Fruit fly (Drosophila melanogaster) whole organism, embryonic: ENCODE measurements around the gene THADA.
A peak's percentile ranks its signal among the peaks of the same experiment; 100 is the strongest.

Experiments
- Antp ChIP-seq: fragments of 200-800 bp; sonication (Bioruptor generic); optimal IDR thresholded peaks from 3 replicates; lab custom pipeline; 2016; ENCODE audit warnings: missing biosample characterization, missing genetic modification characterization
- CG10209 ChIP-seq: fragments of 200-800 bp; sonication (Bioruptor generic); optimal IDR thresholded peaks from 3 replicates; lab custom pipeline; 2017; ENCODE audit warnings: missing biosample characterization, mild to moderate bottlenecking, missing genetic modification characterization, missing genetic modification reagents
- CG11723 ChIP-seq: fragments of 200-800 bp; sonication (Bioruptor generic); optimal IDR thresholded peaks from 2 replicates; lab custom pipeline; 2017; ENCODE audit warnings: missing biosample characterization, mild to moderate bottlenecking, missing genetic modification characterization
- CG12071 ChIP-seq: fragments of 200-800 bp; sonication (Bioruptor generic); optimal IDR thresholded peaks from 3 replicates; lab custom pipeline; 2018; ENCODE audit warnings: missing biosample characterization, mild to moderate bottlenecking, missing genetic modification characterization
- CG12391 ChIP-seq: fragments of 200-800 bp; sonication (Bioruptor generic); optimal IDR thresholded peaks from 3 replicates; lab custom pipeline; 2018; ENCODE audit warnings: missing biosample characterization, mild to moderate bottlenecking, missing genetic modification characterization, moderate library complexity
- CG14441 ChIP-seq: fragments of 200-800 bp; sonication (Bioruptor generic); IDR thresholded peaks from 2 replicates; pipeline ENCODE4 v1.3.6; 2022; ENCODE audit warnings: missing biosample characterization, missing genetic modification characterization
- CG18619 ChIP-seq: fragments of 200-800 bp; sonication (Bioruptor generic); optimal IDR thresholded peaks from 3 replicates; lab custom pipeline; 2017; ENCODE audit warnings: missing biosample characterization, mild to moderate bottlenecking, missing genetic modification characterization
- CG2120 ChIP-seq: fragments of 200-800 bp; sonication (Bioruptor generic); optimal IDR thresholded peaks from 3 replicates; lab custom pipeline; 2016; ENCODE audit warnings: missing biosample characterization, missing genetic modification characterization
- CG4360 ChIP-seq: fragments of 200-800 bp; sonication (Bioruptor generic); IDR thresholded peaks from 2 replicates; pipeline ENCODE4 v1.3.6; 2022; ENCODE audit warnings: missing biosample characterization, missing genetic modification characterization
- CG4617 ChIP-seq: fragments of 200-800 bp; sonication (Bioruptor generic); optimal IDR thresholded peaks from 3 replicates; lab custom pipeline; 2016; ENCODE audit warnings: missing biosample characterization, missing genetic modification characterization, borderline replicate concordance
- CG4707 ChIP-seq: fragments of 200-800 bp; sonication (Bioruptor generic); optimal IDR thresholded peaks from 2 replicates; lab custom pipeline; 2018; ENCODE audit warnings: missing biosample characterization, mild to moderate bottlenecking, missing genetic modification characterization, moderate library complexity
- CG4730 ChIP-seq: fragments of 200-800 bp; sonication (Bioruptor generic); IDR thresholded peaks from 2 replicates; pipeline ENCODE4 v1.3.6; 2022; ENCODE audit warnings: missing biosample characterization, missing genetic modification characterization
- CG6683 ChIP-seq: fragments of 200-800 bp; sonication (Bioruptor generic); optimal IDR thresholded peaks from 2 replicates; lab custom pipeline; 2017; ENCODE audit warnings: missing biosample characterization, mild to moderate bottlenecking, missing genetic modification characterization, missing genetic modification reagents
- CG6854 ChIP-seq: fragments of 200-800 bp; sonication (Bioruptor generic); optimal IDR thresholded peaks from 3 replicates; lab custom pipeline; 2017; ENCODE audit warnings: missing biosample characterization, mild to moderate bottlenecking, missing genetic modification characterization
- CG9797 ChIP-seq: fragments of 200-800 bp; sonication (Bioruptor generic); optimal IDR thresholded peaks from 3 replicates; lab custom pipeline; 2018; ENCODE audit warnings: missing biosample characterization, mild to moderate bottlenecking, missing genetic modification characterization
- CoRest ChIP-seq: fragments of 200-800 bp; sonication (Bioruptor generic); optimal IDR thresholded peaks from 3 replicates; lab custom pipeline; 2018; ENCODE audit warnings: missing biosample characterization, mild to moderate bottlenecking, missing genetic modification characterization, moderate library complexity
- Dfd ChIP-seq, 2 experiments: fragments of >200 bp; optimal IDR thresholded peaks; 2 replicates each; lab custom pipeline; 2017; ENCODE audit warnings: missing biosample characterization in 2 of 2, missing genetic modification characterization in 2 of 2
- ERR ChIP-seq: fragments of 200-800 bp; sonication (Bioruptor generic); optimal IDR thresholded peaks from 2 replicates; lab custom pipeline; 2016; ENCODE audit warnings: missing biosample characterization, missing genetic modification characterization
- HLH3B ChIP-seq: fragments of 200-800 bp; sonication (Bioruptor generic); IDR thresholded peaks from 2 replicates; pipeline ENCODE4 v1.3.6; 2022; ENCODE audit warnings: missing biosample characterization, missing genetic modification characterization
- Hr39 ChIP-seq: fragments of >200 bp; optimal IDR thresholded peaks from 2 replicates; lab custom pipeline; 2017
- Hr51 ChIP-seq, 2 experiments: fragments of 200-800 bp; sonication (Bioruptor generic); optimal IDR thresholded peaks; 2 replicates in 1 of 2; 3 replicates in 1 of 2; lab custom pipeline; 2016 to 2018; ENCODE audit warnings: missing biosample characterization in 2 of 2, missing genetic modification characterization in 2 of 2, mild to moderate bottlenecking in 1 of 2, moderate library complexity in 1 of 2
- MESR4 ChIP-seq: fragments of 200-800 bp; sonication (Bioruptor generic); optimal IDR thresholded peaks from 2 replicates; lab custom pipeline; 2018; ENCODE audit warnings: missing biosample characterization, mild to moderate bottlenecking, missing genetic modification characterization, moderate library complexity
- Mad ChIP-seq: fragments of 200-800 bp; sonication (Bioruptor generic); optimal IDR thresholded peaks from 2 replicates; lab custom pipeline; 2016; ENCODE audit warnings: missing biosample characterization, missing genetic modification characterization
- Meics ChIP-seq: fragments of 200-800 bp; sonication (Bioruptor generic); optimal IDR thresholded peaks from 2 replicates; lab custom pipeline; 2017; ENCODE audit warnings: missing biosample characterization, mild to moderate bottlenecking, missing genetic modification characterization
- Sry-δ ChIP-seq: fragments of 200-800 bp; sonication (Bioruptor generic); optimal IDR thresholded peaks from 2 replicates; lab custom pipeline; 2016; ENCODE audit warnings: missing biosample characterization, missing genetic modification characterization
- Ssrp ChIP-seq: fragments of 200-800 bp; sonication (Bioruptor generic); optimal IDR thresholded peaks from 2 replicates; lab custom pipeline; 2018; ENCODE audit warnings: missing biosample characterization, mild to moderate bottlenecking, missing genetic modification characterization, moderate library complexity
- Trl ChIP-seq, 3 experiments: fragments of >200 bp in 2 of 3; fragments of 200-800 bp in 1 of 3; sonication (Bioruptor generic) in 1 of 3; optimal IDR thresholded peaks; 2 replicates in 1 of 3; 3 replicates in 2 of 3; lab custom pipeline; 2016 to 2017; ENCODE audit warnings: missing biosample characterization in 1 of 3, missing genetic modification characterization in 1 of 3
- al ChIP-seq: fragments of 200-800 bp; sonication (Bioruptor generic); IDR thresholded peaks from 2 replicates; pipeline ENCODE4 v1.3.6; 2022; ENCODE audit warnings: missing biosample characterization, missing genetic modification characterization
- ase ChIP-seq: fragments of 200-800 bp; sonication (Bioruptor generic); IDR thresholded peaks from 3 replicates; pipeline ENCODE4 v1.3.6; 2022; ENCODE audit warnings: missing biosample characterization, missing genetic modification characterization
- chn ChIP-seq: fragments of 200-800 bp; sonication (Bioruptor generic); optimal IDR thresholded peaks from 2 replicates; lab custom pipeline; 2016; ENCODE audit warnings: missing biosample characterization, missing genetic modification characterization
- dati ChIP-seq: fragments of 200-800 bp; sonication (Bioruptor generic); IDR thresholded peaks from 2 replicates; pipeline ENCODE4 v1.3.6; 2022; ENCODE audit warnings: missing biosample characterization, missing genetic modification characterization
- dm ChIP-seq: fragments of 200-800 bp; sonication (Bioruptor generic); optimal IDR thresholded peaks from 3 replicates; lab custom pipeline; 2016; ENCODE audit warnings: missing biosample characterization, missing genetic modification characterization
- gcm2 ChIP-seq: fragments of 200-800 bp; sonication (Bioruptor generic); optimal IDR thresholded peaks from 2 replicates; lab custom pipeline; 2016; ENCODE audit warnings: missing biosample characterization, missing genetic modification characterization
- jigr1 ChIP-seq: fragments of 200-800 bp; sonication (Bioruptor generic); IDR thresholded peaks from 3 replicates; pipeline ENCODE4 v1.3.6; 2022; ENCODE audit warnings: missing biosample characterization, missing genetic modification characterization
- nmo ChIP-seq: fragments of 200-800 bp; sonication (Bioruptor generic); optimal IDR thresholded peaks from 2 replicates; lab custom pipeline; 2018; ENCODE audit warnings: missing biosample characterization, mild to moderate bottlenecking, missing genetic modification characterization, moderate library complexity
- pb ChIP-seq: fragments of 200-800 bp; sonication (Bioruptor generic); optimal IDR thresholded peaks from 3 replicates; lab custom pipeline; 2016; ENCODE audit warnings: missing biosample characterization, missing genetic modification characterization
- peb ChIP-seq: fragments of 200-800 bp; sonication (Bioruptor generic); IDR thresholded peaks from 2 replicates; pipeline ENCODE4 v1.3.6; 2022; ENCODE audit warnings: missing biosample characterization, missing genetic modification characterization
- pfk ChIP-seq: fragments of 200-800 bp; sonication (Bioruptor generic); optimal IDR thresholded peaks from 2 replicates; lab custom pipeline; 2018; ENCODE audit warnings: missing biosample characterization, mild to moderate bottlenecking, missing genetic modification characterization, moderate library complexity
- pum ChIP-seq: fragments of 200-800 bp; sonication (Bioruptor generic); optimal IDR thresholded peaks from 2 replicates; lab custom pipeline; 2016; ENCODE audit warnings: missing biosample characterization, missing genetic modification characterization
- rib ChIP-seq: fragments of 200-800 bp; sonication (Bioruptor generic); IDR thresholded peaks from 2 replicates; pipeline ENCODE4 v1.3.6; 2022; ENCODE audit warnings: missing biosample characterization, missing genetic modification characterization
- row ChIP-seq: fragments of 200-800 bp; sonication (Bioruptor generic); IDR thresholded peaks from 3 replicates; pipeline ENCODE4 v1.3.6; 2022; ENCODE audit warnings: missing biosample characterization, missing genetic modification characterization
- sens ChIP-seq: fragments of 200-800 bp; sonication (Bioruptor generic); peaks from one replicate; lab custom pipeline; 2016; ENCODE audit warnings: missing biosample characterization, missing genetic modification characterization
- sima ChIP-seq: fragments of 200-800 bp; sonication (Bioruptor generic); optimal IDR thresholded peaks from 2 replicates; lab custom pipeline; 2016; ENCODE audit warnings: missing biosample characterization, missing genetic modification characterization
- so ChIP-seq: fragments of 200-800 bp; sonication (Bioruptor generic); IDR thresholded peaks from 3 replicates; pipeline ENCODE4 v1.3.6; 2022; ENCODE audit warnings: missing biosample characterization, missing genetic modification characterization
- sqz ChIP-seq: fragments of 200-800 bp; sonication (Bioruptor generic); optimal IDR thresholded peaks from 3 replicates; lab custom pipeline; 2018; ENCODE audit warnings: missing biosample characterization, mild to moderate bottlenecking, missing genetic modification characterization
- ttk ChIP-seq: fragments of 200-800 bp; sonication (Bioruptor generic); IDR thresholded peaks from 2 replicates; pipeline ENCODE4 v2.1.2; 2022; ENCODE audit warnings: missing biosample characterization, missing genetic modification characterization
- usp ChIP-seq: fragments of >200 bp; optimal IDR thresholded peaks from 2 replicates; lab custom pipeline; 2017; ENCODE audit warnings: missing biosample characterization, missing genetic modification characterization
- z ChIP-seq: fragments of 200-800 bp; sonication (Bioruptor generic); IDR thresholded peaks from 3 replicates; pipeline ENCODE4 v1.3.6; 2022; ENCODE audit warnings: missing biosample characterization, missing genetic modification characterization
- zf30C ChIP-seq: fragments of 200-800 bp; sonication (Bioruptor generic); optimal IDR thresholded peaks from 3 replicates; lab custom pipeline; 2018; ENCODE audit warnings: missing biosample characterization, mild to moderate bottlenecking, missing genetic modification characterization
- zfh1 ChIP-seq: fragments of 200-800 bp; sonication (Bioruptor generic); IDR thresholded peaks from 3 replicates; pipeline ENCODE4 v1.3.6; 2022; ENCODE audit warnings: missing biosample characterization, missing genetic modification characterization

Gene THADA

dm6 chrX:19846701-19847383 lies 18.5 kb downstream of the THADA start (continued):
- TF ChIP-seq al (GFP tag; lab: Robert Waterston, UW) (peak; percentile 85), chn (GFP tag; lab: Kevin White, UChicago) (peak; percentile 94), CG4730 (GFP tag; lab: Robert Waterston, UW) (peak; percentile 95), Ssrp (tag; lab: Kevin White, UChicago) (peak; percentile 95), CG4617 (peak; percentile 86), CG11723 (GFP tag; lab: Kevin White, UChicago) (peak; percentile 89), ERR (GFP tag; lab: Kevin White, UChicago) (peak; percentile 88), zf30C (GFP tag; lab: Kevin White, UChicago) (no peak), ase (GFP tag; lab: Robert Waterston, UW) (peak; percentile 91), CG10209 (GFP tag; lab: Kevin White, UChicago) (peak; percentile 94), Dfd (GFP tag; optimal IDR thresholded peaks at IDR 0.05; lab: Kevin White, UChicago) (no peak), dm (peak; percentile 87), Antp (GFP tag; lab: Kevin White, UChicago) (peak; percentile 97), pum (GFP tag; lab: Kevin White, UChicago) (peak; percentile 96), CG2120 (GFP tag; lab: Kevin White, UChicago) (peak; percentile 91), sima (GFP tag; lab: Kevin White, UChicago) (peak; percentile 85), z (peak; percentile 65), pfk (no peak), zfh1 (peak; percentile 96), MESR4 (GFP tag; lab: Kevin White, UChicago) (peak; percentile 48), CG12391 (tag; lab: Kevin White, UChicago) (peak; percentile 94), Sry-δ (peak; percentile 60), CG18619 (GFP tag; lab: Kevin White, UChicago) (peak; percentile 91), CG4360 (peak; percentile 68), sens (GFP tag; lab: Kevin White, UChicago) (peak; percentile 99), CG9797 (peak; percentile 34), jigr1 (peak; percentile 88; the same call in 2 of the 3 replicates), CG12071 (GFP tag; lab: Kevin White, UChicago) (peak; percentile 91), HLH3B (GFP tag; lab: Robert Waterston, UW) (peak; percentile 95), Hr51 (GFP tag; optimal IDR thresholded peaks at IDR 0.05; lab: Kevin White, UChicago) (peak; percentile 92 to 95), sqz (GFP tag; lab: Kevin White, UChicago) (peak; percentile 80), pb (GFP tag; lab: Kevin White, UChicago) (peak; percentile 95), Mad (peak; percentile 95), so (peak; percentile 92; the same call in 2 of the 3 replicates), CG4707 (peak; percentile 87), Meics (peak; percentile 87), nmo (GFP tag; lab: Kevin White, UChicago) (peak; percentile 94), dati (GFP tag; lab: Robert Waterston, UW) (peak; percentile 85), gcm2 (GFP tag; lab: Kevin White, UChicago) (peak; percentile 55), CG6683 (GFP tag; lab: Kevin White, UChicago) (peak; percentile 87), row (GFP tag; lab: Robert Waterston, UW) (peak; percentile 98), rib (GFP tag; lab: Robert Waterston, UW) (peak; percentile 69), usp (GFP tag; lab: Kevin White, UChicago) (no peak), ttk (GFP tag; lab: Robert Waterston, UW) (peak; percentile 95), Trl (optimal IDR thresholded peaks at IDR 0.05; lab: Kevin White, UChicago) (peak; percentile 1 to 6), Trl (GFP tag; optimal IDR thresholded peaks at IDR 0.05; lab: Kevin White, UChicago) (peak; percentile 92), CoRest (tag; lab: Kevin White, UChicago) (peak; percentile 96), Hr39 (no peak), CG14441 (GFP tag; lab: Robert Waterston, UW) (peak; percentile 97), CG6854 (GFP tag; lab: Kevin White, UChicago) (peak; percentile 79), peb (GFP tag; lab: Robert Waterston, UW) (peak; percentile 93)
